Worm (Caenorhabditis elegans) whole organism, L2 larva: ENCODE measurements around the gene F21C10.18.

Experiments used
- C34F6.9 ChIP-seq: fragments of 150-350 bp; optimal IDR thresholded peaks from 2 replicates; lab custom pipeline; 2014; ENCODE audit warnings: missing biosample characterization, missing genetic modification characterization
- F13H6.1 ChIP-seq: sonication (generic microtip); optimal IDR thresholded peaks from 2 replicates; lab custom pipeline; 2016; ENCODE audit warnings: missing genetic modification characterization, missing compliant biosample characterization
- Y55F3AM.14 ChIP-seq: fragments of 200-800 bp; sonication (Bioruptor generic); optimal IDR thresholded peaks from 2 replicates; lab custom pipeline; 2018; ENCODE audit warnings: mild to moderate bottlenecking, missing genetic modification characterization, missing compliant biosample characterization
- ZK546.5 ChIP-seq: sonication (generic microtip); optimal IDR thresholded peaks from 2 replicates; lab custom pipeline; 2017; ENCODE audit warnings: missing biosample characterization, missing genetic modification characterization
- alr-1 ChIP-seq: fragments of 150-350 bp; optimal IDR thresholded peaks from 2 replicates; lab custom pipeline; 2014; ENCODE audit warnings: missing biosample characterization, missing genetic modification characterization
- aly-2 ChIP-seq: fragments of 150-350 bp; optimal IDR thresholded peaks from 2 replicates; lab custom pipeline; 2014; ENCODE audit warnings: missing biosample characterization, missing genetic modification characterization
- ama-1 ChIP-seq: fragments of 150-350 bp; optimal IDR thresholded peaks from 2 replicates; lab custom pipeline; 2018; ENCODE audit warnings: inconsistent platforms
- blmp-1 ChIP-seq: sonication (generic microtip); optimal IDR thresholded peaks from 2 replicates; lab custom pipeline; 2017; ENCODE audit warnings: missing genetic modification characterization, mild to moderate bottlenecking, missing compliant biosample characterization, antibody characterized with exemption, moderate library complexity; ENCODE audit not compliant: insufficient read depth
- ceh-16 ChIP-seq: fragments of 150-350 bp; optimal IDR thresholded peaks from 2 replicates; lab custom pipeline; 2014; ENCODE audit warnings: missing biosample characterization, missing genetic modification characterization
- ceh-82 ChIP-seq: fragments of 150-350 bp; optimal IDR thresholded peaks from 2 replicates; lab custom pipeline; 2014; ENCODE audit warnings: missing biosample characterization, missing genetic modification characterization
- dmd-4 ChIP-seq: sonication (generic microtip); optimal IDR thresholded peaks from 2 replicates; lab custom pipeline; 2017; ENCODE audit warnings: missing biosample characterization, missing genetic modification characterization
- egl-27 ChIP-seq: sonication (generic microtip); optimal IDR thresholded peaks from 3 replicates; lab custom pipeline; 2017; ENCODE audit warnings: missing biosample characterization, missing genetic modification reagents, missing genetic modification characterization
- elt-1 ChIP-seq: fragments of 150-350 bp; optimal IDR thresholded peaks from 2 replicates; lab custom pipeline; 2014; ENCODE audit warnings: missing biosample characterization, missing genetic modification characterization
- elt-3 ChIP-seq: sonication (generic microtip); optimal IDR thresholded peaks from 2 replicates; lab custom pipeline; 2017; ENCODE audit warnings: missing biosample characterization, missing genetic modification characterization
- gmeb-1 ChIP-seq: fragments of 150-350 bp; optimal IDR thresholded peaks from 2 replicates; lab custom pipeline; 2014; ENCODE audit warnings: missing biosample characterization, missing genetic modification characterization
- lin-39 ChIP-seq: fragments of 150-350 bp; optimal IDR thresholded peaks from 2 replicates; lab custom pipeline; 2014; ENCODE audit warnings: missing biosample characterization, missing genetic modification reagents, missing genetic modification characterization
- lsy-2 ChIP-seq, 2 experiments: fragments of 150-350 bp in 1 of 2; sonication (generic microtip) in 1 of 2; optimal IDR thresholded peaks; 2 replicates each; lab custom pipeline; 2014 to 2017; ENCODE audit warnings: missing biosample characterization in 2 of 2, missing genetic modification characterization in 2 of 2
- mbf-1 ChIP-seq: sonication (generic microtip); optimal IDR thresholded peaks from 2 replicates; lab custom pipeline; 2017; ENCODE audit warnings: missing biosample characterization, missing genetic modification characterization
- mdl-1 ChIP-seq, 2 experiments: fragments of 150-350 bp in 1 of 2; sonication (generic microtip) in 1 of 2; optimal IDR thresholded peaks; 2 replicates each; lab custom pipeline; 2017; ENCODE audit warnings: missing biosample characterization in 2 of 2, missing genetic modification characterization in 2 of 2
- nhr-10 ChIP-seq: sonication (generic microtip); optimal IDR thresholded peaks from 2 replicates; lab custom pipeline; 2017; ENCODE audit warnings: missing biosample characterization, missing genetic modification characterization
- nhr-11 ChIP-seq: fragments of 150-350 bp; optimal IDR thresholded peaks from 2 replicates; lab custom pipeline; 2014; ENCODE audit warnings: missing biosample characterization, missing genetic modification characterization
- nhr-12 ChIP-seq: fragments of 150-350 bp; optimal IDR thresholded peaks from 2 replicates; lab custom pipeline; 2014; ENCODE audit warnings: missing biosample characterization, missing genetic modification characterization
- nhr-21 ChIP-seq: fragments of 150-350 bp; optimal IDR thresholded peaks from 2 replicates; lab custom pipeline; 2014; ENCODE audit warnings: missing biosample characterization, missing genetic modification characterization
- nhr-23 ChIP-seq: fragments of 150-350 bp; optimal IDR thresholded peaks from 2 replicates; lab custom pipeline; 2014; ENCODE audit warnings: missing biosample characterization, missing genetic modification reagents, missing genetic modification characterization
- nhr-237 ChIP-seq: fragments of 150-350 bp; optimal IDR thresholded peaks from 2 replicates; lab custom pipeline; 2014; ENCODE audit warnings: missing biosample characterization, missing genetic modification characterization
- nhr-25 ChIP-seq: fragments of 150-350 bp; sonication (generic microtip); optimal IDR thresholded peaks from 3 replicates; lab custom pipeline; 2014; ENCODE audit warnings: missing biosample characterization, missing genetic modification characterization
- nhr-6 ChIP-seq: fragments of 150-350 bp; optimal IDR thresholded peaks from 2 replicates; lab custom pipeline; 2014; ENCODE audit warnings: missing biosample characterization, missing genetic modification characterization
- nhr-77 ChIP-seq: fragments of 150-350 bp; optimal IDR thresholded peaks from 2 replicates; lab custom pipeline; 2014; ENCODE audit warnings: missing biosample characterization, missing genetic modification characterization
- peb-1 ChIP-seq: fragments of 150-350 bp; optimal IDR thresholded peaks from 2 replicates; lab custom pipeline; 2014; ENCODE audit warnings: missing biosample characterization, missing genetic modification characterization
- sem-4 ChIP-seq: fragments of 150-350 bp; optimal IDR thresholded peaks from 2 replicates; lab custom pipeline; 2014; ENCODE audit warnings: missing biosample characterization, missing genetic modification reagents, missing genetic modification characterization
- skn-1 ChIP-seq: sonication (generic microtip); optimal IDR thresholded peaks from 2 replicates; lab custom pipeline; 2017; ENCODE audit warnings: missing biosample characterization, missing genetic modification characterization
- snpc-4 ChIP-seq: fragments of 150-350 bp; optimal IDR thresholded peaks from 2 replicates; lab custom pipeline; 2014; ENCODE audit warnings: missing biosample characterization, missing genetic modification characterization
- unc-55 ChIP-seq: fragments of 150-350 bp; sonication (generic microtip); optimal IDR thresholded peaks from 3 replicates; lab custom pipeline; 2014; ENCODE audit warnings: missing biosample characterization, missing genetic modification reagents, missing genetic modification characterization
- unc-62 ChIP-seq: fragments of 150-350 bp; optimal IDR thresholded peaks from 2 replicates; lab custom pipeline; 2014; ENCODE audit warnings: missing biosample characterization, missing genetic modification reagents, missing genetic modification characterization
- zag-1 ChIP-seq: fragments of 150-350 bp; optimal IDR thresholded peaks from 2 replicates; lab custom pipeline; 2014; ENCODE audit warnings: missing biosample characterization, missing genetic modification characterization
- ztf-1 ChIP-seq: fragments of 200-800 bp; sonication (Bioruptor generic); conservative IDR thresholded peaks from 2 replicates; pipeline ENCODE4 v1.3.6; 2022; ENCODE audit warnings: missing genetic modification characterization, missing compliant biosample characterization
- ztf-11 ChIP-seq: sonication (generic microtip); optimal IDR thresholded peaks from 2 replicates; lab custom pipeline; 2017; ENCODE audit warnings: missing biosample characterization, missing genetic modification characterization
- ztf-4 ChIP-seq: fragments of 150-350 bp; optimal IDR thresholded peaks from 2 replicates; lab custom pipeline; 2014; ENCODE audit warnings: missing biosample characterization, missing genetic modification characterization

The F21C10.18 gene

ce11 chrV:9124180-9124579, 15.9 kb downstream of the F21C10.18 start, which contains the start of gene F21C10.6:
TSS of gene F21C10.6 (plus strand) at chrV:9124480.
- no peak for TF ChIP-seq elt-1 (tag; lab: Kevin White, UChicago)
- TF ChIP-seq ztf-1 = no peak
- no peak for TF ChIP-seq nhr-77 (tag; lab: Kevin White, UChicago)
- no peak for TF ChIP-seq unc-55 (GFP tag; lab: Kevin White, UChicago)
- TF ChIP-seq ztf-4 = no peak
- TF ChIP-seq nhr-25 = no peak
- no peak for TF ChIP-seq blmp-1
- no peak for TF ChIP-seq nhr-11 (tag; lab: Kevin White, UChicago)
- TF ChIP-seq alr-1 (tag; lab: Kevin White, UChicago) = no peak
- no peak for TF ChIP-seq mdl-1 (tag; optimal IDR thresholded peaks at IDR 0.05; lab: Kevin White, UChicago)
- TF ChIP-seq F13H6.1 (tag; lab: Kevin White, UChicago) = no peak
- no peak for TF ChIP-seq elt-3 (tag; lab: Kevin White, UChicago)
- TF ChIP-seq unc-62 (GFP tag; lab: Kevin White, UChicago) = no peak
- TF ChIP-seq mbf-1 (tag; lab: Kevin White, UChicago) = no peak
- TF ChIP-seq aly-2 = no peak
- no peak for TF ChIP-seq skn-1 (tag; lab: Kevin White, UChicago)
- no peak for TF ChIP-seq snpc-4 (tag; lab: Kevin White, UChicago)

ce11 chrV:9125345-9125744, 17.0 kb downstream of the F21C10.18 start, which contains the start of gene F21C10.5:
TSS of gene F21C10.5 (plus strand) at chrV:9125645.
- TF ChIP-seq ztf-11 (tag; lab: Kevin White, UChicago) = no peak
- TF ChIP-seq snpc-4 (tag; lab: Kevin White, UChicago) = no peak
- TF ChIP-seq zag-1 (tag; lab: Kevin White, UChicago) = no peak
- no peak for TF ChIP-seq nhr-25
- TF ChIP-seq gmeb-1 (tag; lab: Kevin White, UChicago) = no peak
- TF ChIP-seq ztf-4 = no peak
- no peak for TF ChIP-seq nhr-12 (tag; lab: Kevin White, UChicago)
- TF ChIP-seq nhr-11 (tag; lab: Kevin White, UChicago) = no peak
- TF ChIP-seq ceh-16 (tag; lab: Kevin White, UChicago) = no peak
- TF ChIP-seq nhr-6 (tag; lab: Kevin White, UChicago) = no peak
- TF ChIP-seq nhr-237 (tag; lab: Kevin White, UChicago) = no peak
- no peak for TF ChIP-seq C34F6.9
- no peak for TF ChIP-seq unc-62 (GFP tag; lab: Kevin White, UChicago)
- no peak for TF ChIP-seq sem-4 (tag; lab: Kevin White, UChicago)
- TF ChIP-seq Y55F3AM.14 (GFP tag; lab: Kevin White, UChicago) = no peak
- TF ChIP-seq mdl-1 (tag; optimal IDR thresholded peaks at IDR 0.05; lab: Kevin White, UChicago) = no peak
- TF ChIP-seq ceh-82 = no peak
- TF ChIP-seq nhr-23 (tag; lab: Kevin White, UChicago) = no peak
- no peak for TF ChIP-seq lin-39 (tag; lab: Kevin White, UChicago)
- no peak for TF ChIP-seq nhr-10 (tag; lab: Kevin White, UChicago)

- no peak for TF ChIP-seq C34F6.9
- TF ChIP-seq nhr-12 (tag; lab: Kevin White, UChicago) = no peak
- no peak for TF ChIP-seq lin-39 (tag; lab: Kevin White, UChicago)
- TF ChIP-seq peb-1 (tag; lab: Kevin White, UChicago) = no peak
- TF ChIP-seq ama-1 (lab: Kevin White, UChicago) = no peak
- no peak for TF ChIP-seq nhr-11 (tag; lab: Kevin White, UChicago)
- TF ChIP-seq mdl-1 (tag; optimal IDR thresholded peaks at IDR 0.05; lab: Kevin White, UChicago) = no peak
Measured at ce11 chrV:9126316-9126715, 18.0 kb downstream of the F21C10.18 start, which contains the start of gene F21C10.4. TSS of gene F21C10.4 (plus strand) at chrV:9126616.

- TF ChIP-seq nhr-23 (tag; lab: Kevin White, UChicago) (no peak), nhr-11 (tag; lab: Kevin White, UChicago) (no peak), egl-27 (tag; lab: Kevin White, UChicago) (no peak), ZK546.5 (tag; lab: Kevin White, UChicago) (no peak), nhr-21 (tag; lab: Kevin White, UChicago) (no peak), skn-1 (tag; lab: Kevin White, UChicago) (no peak), sem-4 (tag; lab: Kevin White, UChicago) (no peak), nhr-77 (tag; lab: Kevin White, UChicago) (no peak), unc-62 (GFP tag; lab: Kevin White, UChicago) (no peak), elt-1 (tag; lab: Kevin White, UChicago) (no peak), lsy-2 (tag; optimal IDR thresholded peaks at IDR 0.05; lab: Kevin White, UChicago) (no peak), Y55F3AM.14 (GFP tag; lab: Kevin White, UChicago) (no peak), blmp-1 (no peak), elt-3 (tag; lab: Kevin White, UChicago) (no peak), dmd-4 (no peak), nhr-10 (tag; lab: Kevin White, UChicago) (no peak), nhr-25 (no peak), ztf-4 (no peak), ceh-82 (no peak)
Measured at ce11 chrV:9127773-9128172, 19.5 kb downstream of the F21C10.18 start, which contains the start of gene F21C10.3. TSS of gene F21C10.3 (plus strand) at chrV:9128073.
